Worm (Caenorhabditis elegans) whole organism, L4/young adult: ENCODE data around the gene sri-19.

Experiments used
- W03F9.2 ChIP-seq: fragments of 150-350 bp; optimal IDR thresholded peaks from 2 replicates; lab custom pipeline; 2014; ENCODE audit warnings: missing biosample characterization, missing genetic modification characterization
- dao-5 ChIP-seq: sonication (generic microtip); optimal IDR thresholded peaks from 2 replicates; lab custom pipeline; 2016; ENCODE audit warnings: missing genotype, missing genetic modification characterization, moderate library complexity, missing compliant biosample characterization
- him-1 ChIP-seq: sonication (generic microtip); optimal IDR thresholded peaks from 2 replicates; lab custom pipeline; 2016; ENCODE audit warnings: missing genotype, missing genetic modification reagents, missing genetic modification characterization, missing compliant biosample characterization

ce11 chrIV:10951997-10952396, 6.2 kb upstream of the sri-19 start, which contains the start of gene Y69E1A.3:
- TF ChIP-seq dao-5 (tag; lab: Kevin White, UChicago) (no peak), him-1 (tag; lab: Kevin White, UChicago) (no peak), W03F9.2 (tag; lab: Kevin White, UChicago) (no peak)
